Worm (Caenorhabditis elegans): ENCODE measurements around the gene F23F1.5.

F23F1.5 gene

DNA sequence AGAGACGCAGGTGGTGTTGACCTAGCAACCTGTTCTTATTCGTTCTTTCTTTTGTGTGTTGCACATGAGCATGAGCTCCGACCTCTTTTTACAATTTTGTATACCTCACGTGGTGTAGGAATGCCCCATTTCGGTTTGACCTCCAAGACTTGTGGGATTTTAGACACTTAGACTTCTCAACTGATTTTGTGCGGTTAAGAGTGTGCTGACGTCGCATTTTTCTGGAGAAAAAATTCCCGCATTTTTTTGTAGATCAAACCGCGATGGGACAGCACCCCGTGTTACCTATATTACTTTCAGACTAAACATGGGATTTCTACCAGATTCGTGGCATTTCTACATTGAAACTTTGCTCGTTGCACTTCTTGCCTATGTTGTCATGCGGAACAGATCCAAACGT is 20.0 kb upstream of the F23F1.5 start, which contains the start of gene sptl-1:
Gene sptl-1, plus strand, starts transcription at position 301 of the 400 bp plus-strand sequence.
- no peak for TF ChIP-seq dao-5 (tag; optimal IDR thresholded peaks at IDR 0.05)
- no peak for TF ChIP-seq him-1 (tag; optimal IDR thresholded peaks at IDR 0.05)
- TF ChIP-seq W03F9.2 (tag; optimal IDR thresholded peaks at IDR 0.05): no peak

DNA sequence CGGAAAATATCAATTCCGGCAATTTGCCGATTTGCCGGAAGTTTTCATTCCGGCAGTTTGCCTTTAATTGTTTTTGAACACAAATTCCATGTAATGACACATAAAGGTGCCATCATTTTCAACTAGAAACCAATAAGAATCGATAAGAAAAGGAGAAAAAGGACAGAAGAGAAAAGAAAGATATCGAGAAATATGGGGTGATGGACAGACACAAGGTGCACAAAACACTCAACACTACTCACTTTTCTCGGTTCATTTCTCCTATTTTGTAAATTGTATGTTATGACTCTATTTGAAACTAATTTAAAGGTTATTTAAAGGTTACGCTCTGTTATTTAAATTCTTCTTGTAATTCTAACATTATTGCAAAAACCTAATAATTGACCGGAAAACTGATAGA is 19.5 kb upstream of the F23F1.5 start:
- TF ChIP-seq him-1 (tag; optimal IDR thresholded peaks at IDR 0.05) (no peak), dao-5 (tag; optimal IDR thresholded peaks at IDR 0.05) (no peak), W03F9.2 (tag; optimal IDR thresholded peaks at IDR 0.05) (no peak)

DNA sequence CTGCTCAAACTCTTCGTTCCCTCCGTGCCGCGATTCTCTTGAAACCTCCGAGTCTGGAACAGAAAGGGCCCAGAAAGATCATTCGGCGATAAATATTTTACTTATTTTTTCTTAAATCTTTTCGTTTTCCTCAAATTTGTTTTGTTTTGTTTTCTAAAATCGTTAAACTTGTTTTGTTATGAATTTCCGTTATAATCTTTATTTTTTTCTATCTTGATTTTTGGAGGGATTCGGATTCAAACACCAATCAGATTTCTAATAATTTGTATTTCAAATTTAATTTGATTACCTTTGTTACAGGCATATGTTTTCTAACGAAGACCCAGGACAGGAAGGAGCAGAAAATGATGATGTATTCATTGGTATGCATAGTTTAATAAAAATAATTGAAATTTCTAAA is 15.9 kb upstream of the F23F1.5 start, which contains the start of gene C23H3.5:
Gene C23H3.5, plus strand, starts transcription at position 301 of the 400 bp plus-strand sequence.
- TF ChIP-seq dao-5 (tag; optimal IDR thresholded peaks at IDR 0.05) (no peak), W03F9.2 (tag; optimal IDR thresholded peaks at IDR 0.05) (no peak), him-1 (tag; optimal IDR thresholded peaks at IDR 0.05) (no peak)

DNA sequence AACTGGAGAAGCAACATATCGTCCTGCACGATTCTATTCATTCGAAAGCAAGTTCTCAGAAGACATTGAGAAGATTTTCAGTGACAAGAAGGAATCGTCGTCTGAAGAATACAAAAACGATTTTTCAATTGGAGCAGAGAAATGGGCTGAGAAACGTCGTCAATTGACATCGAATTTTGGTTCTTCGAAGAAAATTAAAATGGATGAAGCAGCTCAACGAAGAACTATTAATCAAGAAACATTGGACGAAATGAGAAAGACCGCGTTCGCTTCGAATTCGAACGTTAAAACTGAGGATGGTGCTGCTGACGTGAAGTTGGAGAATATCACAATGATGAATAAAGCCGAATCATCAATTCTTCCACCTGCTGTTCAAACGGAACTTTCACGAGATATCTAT is 14.7 kb upstream of the F23F1.5 start, which contains the start of gene rpt-4:
Gene rpt-4, minus strand, starts transcription at position 101 of the 400 bp plus-strand sequence.
- TF ChIP-seq him-1 (tag; optimal IDR thresholded peaks at IDR 0.05) (no peak), dao-5 (tag; optimal IDR thresholded peaks at IDR 0.05) (no peak), W03F9.2 (tag; optimal IDR thresholded peaks at IDR 0.05) (no peak)

DNA sequence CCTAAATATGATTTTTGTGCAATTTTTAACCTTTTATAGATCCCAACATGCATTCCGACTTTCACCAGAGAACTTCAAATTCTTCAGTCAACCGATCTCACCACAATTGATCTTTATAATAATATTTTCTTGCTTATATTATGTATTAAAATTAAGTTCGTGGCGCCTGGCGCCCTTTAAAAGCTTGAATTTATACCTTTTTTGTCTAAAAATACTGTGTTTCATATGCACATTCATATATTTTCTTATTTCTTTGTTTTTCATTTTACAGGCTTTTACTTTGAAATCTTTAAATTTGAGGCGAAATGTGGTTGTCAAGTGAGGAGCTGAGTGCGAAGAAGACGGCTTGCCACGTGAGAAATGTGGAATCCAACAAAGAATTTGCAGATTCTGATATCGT is 13.4 kb upstream of the F23F1.5 start, which contains the start of gene rpoa-49:
Gene rpoa-49, plus strand, starts transcription at position 301 of the 400 bp plus-strand sequence.
- TF ChIP-seq him-1 (tag; optimal IDR thresholded peaks at IDR 0.05): no peak
- no peak for TF ChIP-seq W03F9.2 (tag; optimal IDR thresholded peaks at IDR 0.05)
- TF ChIP-seq dao-5 (tag; optimal IDR thresholded peaks at IDR 0.05): no peak

DNA sequence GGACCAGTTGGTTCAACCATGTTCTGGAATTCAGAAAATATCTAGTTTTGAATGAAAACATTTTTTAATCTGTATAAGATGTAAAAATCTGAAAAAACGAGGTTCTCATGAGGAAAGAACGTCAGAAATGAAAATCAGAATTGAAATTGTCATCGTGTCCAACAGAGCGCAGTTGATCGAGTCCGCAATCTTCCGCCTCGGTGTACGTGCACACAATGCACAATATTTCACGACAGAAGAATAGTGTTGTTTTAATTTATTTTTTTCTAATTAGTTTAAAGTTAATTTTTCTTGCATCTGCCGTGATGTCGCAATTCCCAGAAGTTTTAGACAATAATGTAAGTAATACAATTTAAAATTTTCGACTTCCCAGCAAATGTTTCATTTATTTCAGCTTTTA is 12.3 kb upstream of the F23F1.5 start, which contains the start of gene nfyc-1:
Gene nfyc-1, plus strand, starts transcription at position 268 of the 400 bp plus-strand sequence.
- TF ChIP-seq dao-5 (tag; optimal IDR thresholded peaks at IDR 0.05): no peak
- TF ChIP-seq W03F9.2 (tag; optimal IDR thresholded peaks at IDR 0.05): peak; percentile 79

DNA sequence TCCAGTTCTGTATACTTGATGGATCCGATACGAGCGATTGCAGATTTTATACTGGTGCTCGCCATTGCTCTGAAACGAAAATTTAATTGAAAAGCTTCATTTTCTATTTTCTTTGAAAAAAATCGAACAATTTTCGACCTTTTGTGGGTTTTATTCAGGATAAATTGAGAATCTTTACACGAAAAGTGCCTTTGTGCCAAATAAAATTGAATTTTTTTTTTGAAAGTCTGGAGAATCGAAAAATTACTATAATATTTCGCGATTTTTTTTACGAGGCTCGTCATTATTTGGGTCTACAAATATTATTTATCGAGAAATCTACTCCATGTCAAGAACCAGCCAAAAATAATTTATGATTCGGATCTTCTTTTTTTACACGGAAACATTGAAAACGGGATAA is 10.5 kb upstream of the F23F1.5 start, which contains the start of gene F23F1.10:
Gene F23F1.10, minus strand, starts transcription at position 69 of the 400 bp plus-strand sequence.
- TF ChIP-seq dao-5 (tag; optimal IDR thresholded peaks at IDR 0.05): no peak
- TF ChIP-seq W03F9.2 (tag; optimal IDR thresholded peaks at IDR 0.05): no peak
- no peak for TF ChIP-seq him-1 (tag; optimal IDR thresholded peaks at IDR 0.05)

DNA sequence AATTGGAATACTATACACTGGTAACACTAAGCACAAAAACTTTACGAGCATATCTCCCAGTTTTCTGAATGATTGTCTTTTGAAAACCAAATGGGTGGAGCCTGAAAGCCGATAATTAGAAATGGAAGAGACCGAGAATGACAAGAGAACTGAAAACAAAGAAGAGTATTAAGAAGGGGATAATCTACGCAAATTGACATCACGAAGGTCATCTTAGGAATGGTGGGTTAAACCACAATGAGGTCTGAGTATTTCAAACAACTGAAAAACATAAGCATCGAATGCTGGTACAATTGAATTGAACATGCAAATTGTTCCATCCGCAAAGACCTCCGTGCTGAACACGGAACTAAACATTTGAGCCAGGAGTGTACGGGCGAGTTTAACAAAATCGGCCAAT is 8.1 kb upstream of the F23F1.5 start, which contains the start of gene spp-24:
Gene spp-24, minus strand, starts transcription at position 101 of the 400 bp plus-strand sequence.
- TF ChIP-seq dao-5 (tag; optimal IDR thresholded peaks at IDR 0.05) (no peak), W03F9.2 (tag; optimal IDR thresholded peaks at IDR 0.05) (no peak), him-1 (tag; optimal IDR thresholded peaks at IDR 0.05) (no peak)

DNA sequence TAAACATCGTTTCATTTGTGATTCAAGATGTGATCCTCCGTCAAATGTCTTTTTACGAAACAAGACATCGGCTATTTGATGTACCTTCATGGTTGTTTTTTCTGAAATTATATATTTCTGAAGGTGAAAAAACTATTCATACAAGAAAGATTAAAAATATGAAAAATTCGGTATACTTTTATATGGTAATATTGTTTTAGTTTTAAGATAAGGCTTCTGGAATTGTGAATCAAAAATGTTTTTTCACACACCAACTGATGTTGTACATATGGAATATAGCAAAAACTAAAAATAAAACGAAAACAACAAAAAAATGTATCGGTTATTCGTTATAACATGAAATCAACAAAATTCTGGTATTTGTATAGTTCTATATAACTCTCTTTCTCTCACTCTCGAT is 5.8 kb upstream of the F23F1.5 start, which contains the start of gene F23F1.6:
Gene F23F1.6, minus strand, starts transcription at position 101 of the 400 bp plus-strand sequence.
- TF ChIP-seq him-1 (tag; optimal IDR thresholded peaks at IDR 0.05) (no peak), W03F9.2 (tag; optimal IDR thresholded peaks at IDR 0.05) (no peak), dao-5 (tag; optimal IDR thresholded peaks at IDR 0.05) (no peak)

DNA sequence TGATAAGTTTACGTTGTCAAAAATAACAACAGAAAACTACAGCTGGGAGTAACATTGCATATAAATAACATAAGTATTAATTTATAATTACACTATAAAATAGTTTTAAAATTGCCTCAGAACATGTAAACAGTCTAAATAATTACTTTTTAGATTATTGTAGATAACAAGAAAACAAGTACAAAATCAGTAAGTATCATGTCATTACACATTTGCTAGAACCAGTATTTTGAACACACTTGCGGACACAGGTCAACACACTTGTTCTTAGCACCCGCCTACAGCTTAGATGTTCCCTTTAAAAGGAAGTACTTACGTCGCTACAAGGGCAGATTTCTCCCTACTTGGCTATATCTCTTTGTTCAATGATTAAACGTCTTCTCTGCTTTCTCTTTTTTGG is 2.5 kb upstream of the F23F1.5 start, which contains the start of gene F23F1.2:
Gene F23F1.2, plus strand, starts transcription at position 301 of the 400 bp plus-strand sequence.
- no peak for TF ChIP-seq W03F9.2 (tag; optimal IDR thresholded peaks at IDR 0.05)
- no peak for TF ChIP-seq dao-5 (tag; optimal IDR thresholded peaks at IDR 0.05)
- no peak for TF ChIP-seq him-1 (tag; optimal IDR thresholded peaks at IDR 0.05)

DNA sequence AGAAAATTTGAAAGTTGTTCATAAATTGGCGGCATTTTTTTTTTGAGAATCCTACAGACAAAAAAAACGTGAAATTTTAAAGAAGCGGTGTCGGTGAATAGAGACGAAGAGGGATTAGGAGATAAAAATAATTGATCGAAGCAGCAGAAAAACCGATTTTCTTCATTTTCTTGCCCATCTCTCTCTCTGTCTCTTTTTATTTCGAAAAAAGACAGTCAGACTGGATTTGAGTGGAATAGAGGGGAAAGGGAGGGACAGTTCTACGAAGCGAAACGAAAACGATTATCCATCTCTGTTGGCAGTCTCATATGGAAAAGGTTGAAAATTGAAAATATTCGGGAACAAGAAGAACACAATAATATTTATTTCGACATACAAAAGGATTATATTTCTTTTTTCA is 1.8 kb downstream of the F23F1.5 start:
- TF ChIP-seq dao-5 (tag; optimal IDR thresholded peaks at IDR 0.05) (no peak), him-1 (tag; optimal IDR thresholded peaks at IDR 0.05) (no peak), W03F9.2 (tag; optimal IDR thresholded peaks at IDR 0.05) (no peak)

DNA sequence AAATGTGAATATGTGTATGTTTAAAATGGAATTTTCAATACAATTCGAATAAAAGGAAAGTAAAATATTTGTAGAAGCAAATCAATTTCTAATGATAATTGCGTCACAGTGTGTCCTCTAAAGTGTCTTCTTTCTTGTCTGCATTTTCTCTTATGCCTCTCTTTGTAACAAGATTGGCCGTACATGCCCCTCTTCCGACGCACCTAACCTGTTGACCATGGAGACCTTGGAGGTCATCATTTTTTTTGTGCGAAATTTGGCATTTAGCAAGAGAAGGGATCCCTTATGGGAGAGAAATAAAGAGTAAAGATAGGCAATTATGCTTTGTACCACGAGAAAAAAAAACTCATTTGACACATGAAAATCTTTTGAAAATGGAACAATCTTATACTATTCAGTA is 3.1 kb downstream of the F23F1.5 start, which contains the start of gene F23F1.4:
Gene F23F1.4, minus strand, starts transcription at position 141 of the 400 bp plus-strand sequence.
- TF ChIP-seq W03F9.2 (tag; optimal IDR thresholded peaks at IDR 0.05) (no peak), him-1 (tag; optimal IDR thresholded peaks at IDR 0.05) (no peak), dao-5 (tag; optimal IDR thresholded peaks at IDR 0.05) (no peak)

DNA sequence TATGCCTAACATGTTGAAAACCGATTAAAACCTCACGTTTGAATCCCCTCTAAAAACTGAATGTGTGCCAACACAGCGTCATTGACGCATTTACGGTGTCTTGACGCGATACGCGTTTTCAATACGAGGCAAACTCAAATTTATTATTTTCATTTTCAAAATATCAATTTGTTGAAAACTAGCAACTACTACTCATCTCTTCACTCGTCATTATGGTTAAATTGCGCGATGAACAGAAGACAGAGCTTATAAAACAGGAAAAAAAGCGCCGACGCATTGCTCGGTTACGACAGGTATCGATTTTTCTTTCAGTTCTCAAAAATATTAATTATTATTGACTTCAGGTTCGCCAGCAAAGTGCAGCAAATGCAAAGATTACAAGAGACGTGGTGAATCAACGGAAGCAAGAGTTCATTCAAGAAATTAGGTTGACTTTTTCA is 6.8 kb downstream of the F23F1.5 start, which contains the start of gene enee-1:
Gene enee-1, plus strand, starts transcription at position 108 of the 440 bp plus-strand sequence.
- TF ChIP-seq W03F9.2 (tag; optimal IDR thresholded peaks at IDR 0.05): peak; percentile 73
- TF ChIP-seq him-1 (tag; optimal IDR thresholded peaks at IDR 0.05): no peak

DNA sequence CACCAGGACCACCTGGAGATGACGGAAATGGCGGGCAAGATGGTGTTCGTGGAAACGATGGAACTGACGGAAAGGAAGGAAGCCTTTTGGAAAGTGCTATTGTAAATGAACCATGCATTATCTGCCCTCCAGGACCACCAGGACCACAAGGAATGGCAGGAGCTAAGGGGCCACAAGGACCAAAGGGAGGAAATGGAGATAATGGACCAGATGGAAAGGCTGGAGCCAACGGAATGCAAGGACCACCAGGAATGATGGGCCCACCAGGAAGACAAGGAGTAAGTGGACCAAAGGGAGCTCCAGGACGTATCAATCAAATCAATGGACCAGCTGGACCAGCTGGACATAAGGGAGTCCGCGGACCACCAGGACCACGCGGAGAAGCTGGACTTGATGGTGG is 7.6 kb downstream of the F23F1.5 start:
- no peak for TF ChIP-seq dao-5 (tag; optimal IDR thresholded peaks at IDR 0.05)
- TF ChIP-seq W03F9.2 (tag; optimal IDR thresholded peaks at IDR 0.05): no peak
- TF ChIP-seq him-1 (tag; optimal IDR thresholded peaks at IDR 0.05): no peak

DNA sequence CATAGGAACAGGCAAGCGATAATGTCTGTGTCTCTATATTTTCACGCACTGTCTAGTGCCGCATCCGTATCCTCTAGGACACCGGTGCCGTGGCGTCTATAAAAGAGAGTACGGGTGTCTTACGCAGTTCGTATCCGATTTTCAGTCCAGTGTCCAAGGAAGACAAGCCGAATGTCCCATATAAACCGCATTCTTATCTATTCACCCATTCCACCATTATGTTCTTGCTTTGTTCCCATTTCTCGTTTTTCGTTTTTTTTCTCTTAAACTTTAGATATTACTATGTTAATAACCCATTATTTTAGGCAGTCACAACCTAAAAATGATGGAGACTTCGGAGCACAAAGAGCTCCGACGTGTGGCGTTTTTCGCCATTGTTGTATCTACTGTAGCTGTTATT is 8.4 kb downstream of the F23F1.5 start, which contains the start of gene sqt-2:
Gene sqt-2, plus strand, starts transcription at position 301 of the 400 bp plus-strand sequence.
- TF ChIP-seq dao-5 (tag; optimal IDR thresholded peaks at IDR 0.05): no peak
- TF ChIP-seq W03F9.2 (tag; optimal IDR thresholded peaks at IDR 0.05): no peak
- no peak for TF ChIP-seq him-1 (tag; optimal IDR thresholded peaks at IDR 0.05)
